Worm (Caenorhabditis elegans): Measurements from ENCODE around the gene F46B6.13.

F46B6.13 gene

ce11 chrV:9754459-9754858 is 44.5 kb downstream of the F46B6.13 start, which contains the start of gene F58E6.5:
Gene F58E6.5 (minus strand): TSS chrV:9754559.
- no peak for TF ChIP-seq nhr-12 (tag; optimal IDR thresholded peaks at IDR 0.05)
- no peak for TF ChIP-seq cnd-1 (tag; optimal IDR thresholded peaks at IDR 0.05)

ce11 chrV:9753554-9753953 is 45.4 kb downstream of the F46B6.13 start:
- TF ChIP-seq sem-2 (GFP tag; optimal IDR thresholded peaks at IDR 0.05) (no peak), zip-8 (tag; optimal IDR thresholded peaks at IDR 0.05) (no peak), nhr-12 (tag; optimal IDR thresholded peaks at IDR 0.05) (no peak), tbx-8 (GFP tag; optimal IDR thresholded peaks at IDR 0.05) (no peak), bed-3 (GFP tag; optimal IDR thresholded peaks at IDR 0.05) (no peak), lin-32 (GFP tag; optimal IDR thresholded peaks at IDR 0.05) (no peak), blmp-1 (tag; optimal IDR thresholded peaks at IDR 0.05) (no peak), mep-1 (tag; optimal IDR thresholded peaks at IDR 0.05) (no peak), ces-1 (GFP tag; optimal IDR thresholded peaks at IDR 0.05) (no peak), lsy-2 (tag; optimal IDR thresholded peaks at IDR 0.05) (no peak), flh-1 (GFP tag; optimal IDR thresholded peaks at IDR 0.05) (no peak), mab-5 (tag; optimal IDR thresholded peaks at IDR 0.05) (no peak), ceh-43 (GFP tag; optimal IDR thresholded peaks at IDR 0.05) (no peak), nhr-28 (tag; optimal IDR thresholded peaks at IDR 0.05) (no peak), nhr-237 (tag; optimal IDR thresholded peaks at IDR 0.05) (no peak), pha-4 (tag; optimal IDR thresholded peaks at IDR 0.05) (no peak), hlh-1 (tag; optimal IDR thresholded peaks at IDR 0.05) (no peak), unc-120 (tag; optimal IDR thresholded peaks at IDR 0.05; ENCODE audit: poor library complexity, severe bottlenecking) (no peak)

ce11 chrV:9752918-9753317 is 46.1 kb downstream of the F46B6.13 start, which contains the start of gene F58E6.6:
Gene F58E6.6 (minus strand): TSS chrV:9753018.
- TF ChIP-seq unc-120 (tag; optimal IDR thresholded peaks at IDR 0.05; ENCODE audit: poor library complexity, severe bottlenecking) = no peak
- TF ChIP-seq elt-3 (tag; optimal IDR thresholded peaks at IDR 0.05) = no peak
- TF ChIP-seq blmp-1 (tag; optimal IDR thresholded peaks at IDR 0.05) = no peak
- no peak for TF ChIP-seq tbx-8 (GFP tag; optimal IDR thresholded peaks at IDR 0.05)
- TF ChIP-seq elt-1 (tag; optimal IDR thresholded peaks at IDR 0.05; ENCODE audit: borderline replicate concordance, insufficient read depth) = no peak
- TF ChIP-seq pha-4 (tag; optimal IDR thresholded peaks at IDR 0.05) = no peak

ce11 chrV:9750308-9750707 is 48.7 kb downstream of the F46B6.13 start, which contains the start of gene F58E6.4:
Gene F58E6.4 (minus strand): TSS chrV:9750408.
- TF ChIP-seq pha-4 (tag; optimal IDR thresholded peaks at IDR 0.05) = no peak
- no peak for TF ChIP-seq M03D4.4 (tag; optimal IDR thresholded peaks at IDR 0.05)
- no peak for TF ChIP-seq mls-2 (tag; optimal IDR thresholded peaks at IDR 0.05)
- no peak for TF ChIP-seq ham-2 (GFP tag; optimal IDR thresholded peaks at IDR 0.05)
- TF ChIP-seq hlh-1 (tag; optimal IDR thresholded peaks at IDR 0.05) = no peak
- no peak for TF ChIP-seq unc-39 (tag; optimal IDR thresholded peaks at IDR 0.05)
- TF ChIP-seq blmp-1 (tag; optimal IDR thresholded peaks at IDR 0.05) = no peak
- no peak for TF ChIP-seq cnd-1 (tag; optimal IDR thresholded peaks at IDR 0.05)
- TF ChIP-seq nhr-12 (tag; optimal IDR thresholded peaks at IDR 0.05) = no peak
- TF ChIP-seq ceh-39 (tag; optimal IDR thresholded peaks at IDR 0.05) = no peak
- TF ChIP-seq ceh-43 (GFP tag; optimal IDR thresholded peaks at IDR 0.05) = no peak
- TF ChIP-seq lin-32 (GFP tag; optimal IDR thresholded peaks at IDR 0.05) = no peak
- no peak for TF ChIP-seq unc-120 (tag; optimal IDR thresholded peaks at IDR 0.05; ENCODE audit: poor library complexity, severe bottlenecking)
- no peak for TF ChIP-seq unc-62 (GFP tag; optimal IDR thresholded peaks at IDR 0.05)
- TF ChIP-seq elt-3 (tag; optimal IDR thresholded peaks at IDR 0.05) = no peak

Data from whole organism, mixed stage, embryonic.